Worm (Caenorhabditis elegans) whole organism, L1 larva: ENCODE results near the gene rha-1.

Source experiments
- aha-1 ChIP-seq: fragments of 150-350 bp; optimal IDR thresholded peaks from 2 replicates; lab custom pipeline; 2014; ENCODE audit warnings: missing biosample characterization, missing genetic modification characterization
- ama-1 ChIP-seq: fragments of 150-350 bp; optimal IDR thresholded peaks from 2 replicates; lab custom pipeline; 2014
- blmp-1 ChIP-seq: fragments of 150-350 bp; optimal IDR thresholded peaks from 2 replicates; lab custom pipeline; 2014; ENCODE audit warnings: missing biosample characterization, missing genetic modification characterization
- ceh-82 ChIP-seq, 3 experiments: fragments of 150-350 bp in 1 of 3; sonication (generic microtip) in 2 of 3; optimal IDR thresholded peaks; 2 replicates each; lab custom pipeline; 2014 to 2017; ENCODE audit warnings: missing biosample characterization in 3 of 3, missing genetic modification characterization in 3 of 3
- ceh-88 ChIP-seq: fragments of 200-800 bp; sonication (Bioruptor generic); IDR thresholded peaks from 2 replicates; pipeline ENCODE4 v1.3.6; 2022; ENCODE audit warnings: missing genetic modification characterization, missing compliant biosample characterization
- ces-1 ChIP-seq: fragments of 150-350 bp; optimal IDR thresholded peaks from 2 replicates; lab custom pipeline; 2014; ENCODE audit warnings: missing biosample characterization, missing genetic modification reagents, missing genetic modification characterization
- efl-1 ChIP-seq, 4 experiments: fragments of 150-350 bp; optimal IDR thresholded peaks in 3 of 4; peaks in 1 of 4; 1 replicate in 1 of 4; 2 replicates in 3 of 4; lab custom pipeline; 2014; ENCODE audit warnings: missing biosample characterization in 2 of 4, missing genetic modification characterization in 2 of 4, missing genetic modification reagents in 2 of 4
- egl-13 ChIP-seq: sonication (generic microtip); optimal IDR thresholded peaks from 2 replicates; lab custom pipeline; 2016; ENCODE audit warnings: missing genotype, missing genetic modification reagents, missing genetic modification characterization, missing compliant biosample characterization
- elt-3 ChIP-seq, 6 experiments: fragments of 150-350 bp in 1 of 6; sonication (generic microtip); optimal IDR thresholded peaks; 2 replicates each; lab custom pipeline; 2017 to 2018; ENCODE audit warnings: missing biosample characterization in 6 of 6, missing genetic modification characterization in 6 of 6, inconsistent platforms in 1 of 6
- ets-5 ChIP-seq: fragments of 200-800 bp; sonication (Bioruptor generic); IDR thresholded peaks from 2 replicates; pipeline ENCODE4 v1.3.6; 2022; ENCODE audit warnings: missing genetic modification characterization, missing compliant biosample characterization
- fos-1 ChIP-seq: fragments of 150-350 bp; optimal IDR thresholded peaks from 2 replicates; lab custom pipeline; 2014; ENCODE audit warnings: missing biosample characterization, missing genetic modification characterization
- grh-1 ChIP-seq: fragments of 200-800 bp; sonication (Bioruptor generic); IDR thresholded peaks from 2 replicates; pipeline ENCODE4 v1.3.6; 2022; ENCODE audit warnings: missing genetic modification reagents, missing genetic modification characterization, missing compliant biosample characterization
- hpl-2 ChIP-seq: fragments of 150-350 bp; optimal IDR thresholded peaks from 2 replicates; lab custom pipeline; 2014; ENCODE audit warnings: missing biosample characterization, missing genetic modification reagents, missing genetic modification characterization
- jun-1 ChIP-seq: fragments of 150-350 bp; optimal IDR thresholded peaks from 2 replicates; lab custom pipeline; 2014; ENCODE audit warnings: missing biosample characterization, missing genetic modification reagents, missing genetic modification characterization
- lin-13 ChIP-seq: fragments of 150-350 bp; optimal IDR thresholded peaks from 2 replicates; lab custom pipeline; 2014; ENCODE audit warnings: missing biosample characterization, missing genetic modification reagents, missing genetic modification characterization
- lin-14 ChIP-seq: fragments of 200-800 bp; sonication (Bioruptor generic); optimal IDR thresholded peaks from 2 replicates; lab custom pipeline; 2018; ENCODE audit warnings: mild to moderate bottlenecking, missing genetic modification characterization, moderate library complexity, missing compliant biosample characterization
- lin-15B ChIP-seq: fragments of 150-350 bp; sonication (generic microtip); optimal IDR thresholded peaks from 3 replicates; lab custom pipeline; 2014; ENCODE audit warnings: missing biosample characterization, missing genetic modification characterization
- lin-39 ChIP-seq: fragments of 150-350 bp; optimal IDR thresholded peaks from 2 replicates; lab custom pipeline; 2014; ENCODE audit warnings: missing biosample characterization, missing genetic modification reagents, missing genetic modification characterization
- lir-3 ChIP-seq: sonication (generic microtip); optimal IDR thresholded peaks from 2 replicates; lab custom pipeline; 2016; ENCODE audit warnings: mild to moderate bottlenecking, missing genetic modification characterization, moderate library complexity, missing compliant biosample characterization; ENCODE audit not compliant: poor library complexity
- mdl-1 ChIP-seq, 2 experiments: fragments of 150-350 bp; optimal IDR thresholded peaks; 2 replicates each; lab custom pipeline; 2014 to 2017; ENCODE audit warnings: missing biosample characterization in 2 of 2, missing genetic modification characterization in 2 of 2, inconsistent platforms in 1 of 2
- nhr-12 ChIP-seq: sonication (generic microtip); optimal IDR thresholded peaks from 2 replicates; lab custom pipeline; 2017; ENCODE audit warnings: missing biosample characterization, missing genetic modification characterization
- nhr-47 ChIP-seq: sonication (generic microtip); optimal IDR thresholded peaks from 2 replicates; lab custom pipeline; 2016; ENCODE audit warnings: mild to moderate bottlenecking, missing genetic modification characterization, moderate library complexity, missing compliant biosample characterization
- nhr-71 ChIP-seq: sonication (generic microtip); optimal IDR thresholded peaks from 2 replicates; lab custom pipeline; 2016; ENCODE audit warnings: mild to moderate bottlenecking, missing genetic modification characterization, moderate library complexity, missing compliant biosample characterization
- nhr-76 ChIP-seq: sonication (generic microtip); optimal IDR thresholded peaks from 2 replicates; lab custom pipeline; 2017; ENCODE audit warnings: missing biosample characterization, missing genetic modification characterization
- nhr-84 ChIP-seq: sonication (generic microtip); optimal IDR thresholded peaks from 2 replicates; lab custom pipeline; 2017; ENCODE audit warnings: missing biosample characterization, missing genetic modification characterization
- nhr-85 ChIP-seq: sonication (generic microtip); peaks from one replicate; lab custom pipeline; 2016; ENCODE audit warnings: missing genetic modification characterization, inconsistent platforms, missing compliant biosample characterization
- pag-3 ChIP-seq: sonication (generic microtip); optimal IDR thresholded peaks from 2 replicates; lab custom pipeline; 2017; ENCODE audit warnings: missing genetic modification characterization, mild to moderate bottlenecking, missing compliant biosample characterization, antibody characterized with exemption, borderline replicate concordance; ENCODE audit not compliant: insufficient read depth
- pax-3 ChIP-seq: fragments of 200-800 bp; sonication (Bioruptor generic); optimal IDR thresholded peaks from 2 replicates; lab custom pipeline; 2018; ENCODE audit warnings: mild to moderate bottlenecking, missing genetic modification characterization, moderate library complexity, missing compliant biosample characterization
- pqm-1 ChIP-seq: sonication (generic microtip); optimal IDR thresholded peaks from 3 replicates; lab custom pipeline; 2017; ENCODE audit warnings: missing biosample characterization, missing genetic modification characterization
- rnt-1 ChIP-seq: sonication (generic microtip); optimal IDR thresholded peaks from 2 replicates; lab custom pipeline; 2016; ENCODE audit warnings: mild to moderate bottlenecking, missing genetic modification characterization, moderate library complexity, missing compliant biosample characterization
- skn-1 ChIP-seq: fragments of 150-350 bp; optimal IDR thresholded peaks from 2 replicates; lab custom pipeline; 2014; ENCODE audit warnings: missing biosample characterization, missing genetic modification characterization
- snu-23 ChIP-seq: sonication (generic microtip); optimal IDR thresholded peaks from 2 replicates; lab custom pipeline; 2016; ENCODE audit warnings: missing genetic modification characterization, missing compliant biosample characterization
- sup-37 ChIP-seq: fragments of 200-800 bp; sonication (Bioruptor generic); optimal IDR thresholded peaks from 2 replicates; lab custom pipeline; 2018; ENCODE audit warnings: mild to moderate bottlenecking, missing genetic modification characterization, missing compliant biosample characterization
- tbx-2 ChIP-seq: sonication (generic microtip); optimal IDR thresholded peaks from 2 replicates; lab custom pipeline; 2016; ENCODE audit warnings: missing genetic modification characterization, missing compliant biosample characterization
- unc-98 ChIP-seq: fragments of 200-800 bp; sonication (Bioruptor generic); IDR thresholded peaks from 2 replicates; pipeline ENCODE4 v1.3.6; 2022; ENCODE audit warnings: missing genetic modification characterization, missing compliant biosample characterization
- vab-15 ChIP-seq: sonication (generic microtip); optimal IDR thresholded peaks from 2 replicates; lab custom pipeline; 2017; ENCODE audit warnings: missing genotype, mild to moderate bottlenecking, missing genetic modification characterization, missing compliant biosample characterization
- xbp-1 ChIP-seq: sonication (generic microtip); optimal IDR thresholded peaks from 2 replicates; lab custom pipeline; 2016; ENCODE audit warnings: missing genetic modification characterization, missing compliant biosample characterization
- zip-4 ChIP-seq: fragments of 200-800 bp; sonication (Bioruptor generic); optimal IDR thresholded peaks from 2 replicates; lab custom pipeline; 2018; ENCODE audit warnings: mild to moderate bottlenecking, missing genetic modification characterization, moderate library complexity, missing compliant biosample characterization
- ztf-11 ChIP-seq, 2 experiments: sonication (generic microtip); optimal IDR thresholded peaks; 2 replicates each; lab custom pipeline; 2016 to 2017; ENCODE audit warnings: missing genetic modification characterization in 2 of 2, missing biosample characterization in 1 of 2, missing compliant biosample characterization in 1 of 2
- ztf-4 ChIP-seq: fragments of 150-350 bp; optimal IDR thresholded peaks from 2 replicates; lab custom pipeline; 2014; ENCODE audit warnings: missing biosample characterization, missing genetic modification characterization

rha-1 gene

ce11 chrII:8857074-8857473, 26.4 kb downstream of the rha-1 start:
- TF ChIP-seq ceh-82 (tag; optimal IDR thresholded peaks at IDR 0.05; lab: Kevin White, UChicago) (no peak), rnt-1 (tag; lab: Kevin White, UChicago) (no peak), nhr-71 (no peak), lir-3 (no peak), efl-1 (optimal IDR thresholded peaks at IDR 0.05; lab: Kevin White, UChicago) (no peak), efl-1 (GFP tag; optimal IDR thresholded peaks at IDR 0.05 in 1 of 2; lab: Kevin White, UChicago) (no peak), pag-3 (tag; lab: Kevin White, UChicago) (no peak), lin-15B (no peak), aha-1 (tag; lab: Kevin White, UChicago) (no peak), sup-37 (GFP tag; lab: Kevin White, UChicago) (no peak), nhr-76 (tag; lab: Kevin White, UChicago) (no peak), lin-39 (tag; lab: Kevin White, UChicago) (no peak)

ce11 chrII:8856524-8856923, 26.9 kb downstream of the rha-1 start:
- TF ChIP-seq fos-1 (tag; lab: Kevin White, UChicago) (no peak), blmp-1 (tag; lab: Kevin White, UChicago) (peak; percentile 96)

- TF ChIP-seq unc-98 (GFP tag; lab: Robert Waterston, UW) (no peak), ceh-88 (GFP tag; lab: Robert Waterston, UW) (no peak), sup-37 (GFP tag; lab: Kevin White, UChicago) (no peak), nhr-47 (tag; lab: Kevin White, UChicago) (no peak), blmp-1 (tag; lab: Kevin White, UChicago) (peak; percentile 63), nhr-84 (tag; lab: Kevin White, UChicago) (no peak), egl-13 (tag; lab: Kevin White, UChicago) (no peak), elt-3 (tag; optimal IDR thresholded peaks at IDR 0.05; lab: Kevin White, UChicago) (no peak), lin-14 (GFP tag; lab: Kevin White, UChicago) (peak; percentile 9), hpl-2 (no peak), zip-4 (GFP tag; lab: Kevin White, UChicago) (no peak)
Measured at ce11 chrII:8854874-8855273, 28.6 kb downstream of the rha-1 start.

- TF ChIP-seq lin-13 (GFP tag; lab: Kevin White, UChicago) = no peak
- TF ChIP-seq ets-5 (GFP tag; lab: Robert Waterston, UW) = no peak
- no peak for TF ChIP-seq ama-1 (lab: Kevin White, UChicago)
- no peak for TF ChIP-seq tbx-2 (tag; lab: Kevin White, UChicago)
- no peak for TF ChIP-seq lin-39 (tag; lab: Kevin White, UChicago)
- no peak for TF ChIP-seq mdl-1 (tag; optimal IDR thresholded peaks at IDR 0.05; lab: Kevin White, UChicago)
- peak; percentile 25 for TF ChIP-seq jun-1 (tag; lab: Kevin White, UChicago)
- TF ChIP-seq sup-37 (GFP tag; lab: Kevin White, UChicago) = no peak
- TF ChIP-seq egl-13 (tag; lab: Kevin White, UChicago) = no peak
- no peak for TF ChIP-seq efl-1 (optimal IDR thresholded peaks at IDR 0.05; lab: Kevin White, UChicago)
- TF ChIP-seq efl-1 (GFP tag; optimal IDR thresholded peaks at IDR 0.05 in 1 of 2; lab: Kevin White, UChicago) = peak in 1 of 2 experiments; percentile 16
- no peak for TF ChIP-seq ztf-11 (tag; optimal IDR thresholded peaks at IDR 0.05; lab: Kevin White, UChicago)
- no peak for TF ChIP-seq xbp-1
- no peak for TF ChIP-seq pax-3 (tag; lab: Kevin White, UChicago)
- TF ChIP-seq vab-15 (tag; lab: Kevin White, UChicago) = no peak
- no peak for TF ChIP-seq nhr-12 (tag; lab: Kevin White, UChicago)
- TF ChIP-seq blmp-1 (tag; lab: Kevin White, UChicago) = peak; percentile 71
- TF ChIP-seq snu-23 = no peak
- TF ChIP-seq nhr-76 (tag; lab: Kevin White, UChicago) = no peak
- no peak for TF ChIP-seq ces-1 (GFP tag; lab: Kevin White, UChicago)
- no peak for TF ChIP-seq pqm-1 (tag; lab: Kevin White, UChicago)
- no peak for TF ChIP-seq lin-14 (GFP tag; lab: Kevin White, UChicago)
- TF ChIP-seq lir-3 = no peak
- no peak for TF ChIP-seq skn-1 (tag; lab: Kevin White, UChicago)
- peak; percentile 65 for TF ChIP-seq nhr-85 (tag; lab: Kevin White, UChicago)
- peak; percentile 58 for TF ChIP-seq grh-1 (GFP tag; lab: Robert Waterston, UW)
- TF ChIP-seq nhr-47 (tag; lab: Kevin White, UChicago) = no peak
- TF ChIP-seq ztf-4 = no peak
Measured at ce11 chrII:8853960-8854359, 29.5 kb downstream of the rha-1 start.
